Fruit fly (Drosophila melanogaster): ENCODE data around the gene CG31086.
A peak's percentile ranks its signal among the peaks of the same experiment; 100 is the strongest.

The CG31086 gene

dm6 chr3R:26137189-26137588 is 47.9 kb upstream of the CG31086 start (continued):
- peak; percentile 9 for TF ChIP-seq CG15269 (tag; optimal IDR thresholded peaks at IDR 0.05)
- no peak for TF ChIP-seq CG13123 (GFP tag; optimal IDR thresholded peaks at IDR 0.05)
- 0 out of 3 replicates have a peak, but pooled peaks have one; percentile 13 for TF ChIP-seq vnd (GFP tag; IDR thresholded peaks at IDR 0.05; ENCODE audit: partially characterized antibody)
- TF ChIP-seq nerfin-1 (tag; optimal IDR thresholded peaks at IDR 0.05): no peak
- TF ChIP-seq NFAT (GFP tag; IDR thresholded peaks at IDR 0.05): no peak
- peak in 1 of 2 experiments; percentile 6 for TF ChIP-seq Hr51 (GFP tag; optimal IDR thresholded peaks at IDR 0.05)
- TF ChIP-seq zfh1 (GFP tag; IDR thresholded peaks at IDR 0.05): no peak
- no peak for TF ChIP-seq en (GFP tag; optimal IDR thresholded peaks at IDR 0.05)
- no peak for TF ChIP-seq ap (GFP tag; IDR thresholded peaks at IDR 0.05)
- TF ChIP-seq Mrtf (GFP tag; IDR thresholded peaks at IDR 0.05): no peak
- no peak for TF ChIP-seq CG12942 (GFP tag; optimal IDR thresholded peaks at IDR 0.05)
- TF ChIP-seq CG18476 (GFP tag; optimal IDR thresholded peaks at IDR 0.05): no peak
- no peak for TF ChIP-seq tio (GFP tag; optimal IDR thresholded peaks at IDR 0.05)
- TF ChIP-seq CG13894 (tag; optimal IDR thresholded peaks at IDR 0.05): peak; percentile 42
- TF ChIP-seq ATbp (GFP tag; optimal IDR thresholded peaks at IDR 0.05): no peak
- TF ChIP-seq HHEX (GFP tag; optimal IDR thresholded peaks at IDR 0.05): no peak
- no peak for TF ChIP-seq vvl (GFP tag; IDR thresholded peaks at IDR 0.05)
- no peak for TF ChIP-seq CG12236 (GFP tag; optimal IDR thresholded peaks at IDR 0.05)
- peak; percentile 97 for TF ChIP-seq CG18011 (GFP tag; optimal IDR thresholded peaks at IDR 0.05)
- TF ChIP-seq bbx (GFP tag; IDR thresholded peaks at IDR 0.05; ENCODE audit: partially characterized antibody): no peak
- no peak for TF ChIP-seq CG8290 (GFP tag; optimal IDR thresholded peaks at IDR 0.05)
- peak in 1 of 2 experiments; percentile 1 for TF ChIP-seq CG8290 (tag; optimal IDR thresholded peaks at IDR 0.05)
- no peak for TF ChIP-seq Chrac-16 (GFP tag; optimal IDR thresholded peaks at IDR 0.05)
- no peak for TF ChIP-seq seq (GFP tag; IDR thresholded peaks at IDR 0.05)
- no peak for TF ChIP-seq HLH3B (GFP tag; IDR thresholded peaks at IDR 0.05)
- TF ChIP-seq Ets65A (GFP tag): peak; percentile 65
- no peak for TF ChIP-seq CG3407 (GFP tag; optimal IDR thresholded peaks at IDR 0.05)
- TF ChIP-seq CG9609 (GFP tag; optimal IDR thresholded peaks at IDR 0.05): no peak
- peak; percentile 26 for TF ChIP-seq sd (tag; optimal IDR thresholded peaks at IDR 0.05)
- no peak for TF ChIP-seq tgo (GFP tag; IDR thresholded peaks at IDR 0.05)
- no peak for TF ChIP-seq Hand (GFP tag; optimal IDR thresholded peaks at IDR 0.05)
- peak; percentile 36 for TF ChIP-seq Xbp1 (GFP tag; optimal IDR thresholded peaks at IDR 0.05)
- no peak for TF ChIP-seq CG12071 (GFP tag; optimal IDR thresholded peaks at IDR 0.05)
- TF ChIP-seq pros (GFP tag; optimal IDR thresholded peaks at IDR 0.05): no peak
- TF ChIP-seq HLHmδ (GFP tag; optimal IDR thresholded peaks at IDR 0.05): no peak
- TF ChIP-seq Dbx (GFP tag; IDR thresholded peaks at IDR 0.05): 0 out of 3 replicates have a peak, but pooled peaks have one; percentile 21
- no peak for TF ChIP-seq pan (optimal IDR thresholded peaks at IDR 0.05)
- no peak for TF ChIP-seq pan (GFP tag; optimal IDR thresholded peaks at IDR 0.05 in 1 of 2, IDR thresholded peaks at IDR 0.05 in 1 of 2)
- no peak for TF ChIP-seq Bteb2 (GFP tag; optimal IDR thresholded peaks at IDR 0.05)
- 0 out of 2 replicates have a peak, but pooled peaks have one; percentile 41 for TF ChIP-seq CG42726 (GFP tag; IDR thresholded peaks at IDR 0.05; ENCODE audit: partially characterized antibody)
- no peak for TF ChIP-seq bowl (GFP tag; IDR thresholded peaks at IDR 0.05)
- no peak for TF ChIP-seq ttk (GFP tag; IDR thresholded peaks at IDR 0.05)
- TF ChIP-seq NfI (GFP tag; optimal IDR thresholded peaks at IDR 0.05): peak; percentile 21
- TF ChIP-seq sob (GFP tag; IDR thresholded peaks at IDR 0.05): peak; percentile 29; the same call in 1 of the 2 replicates
- TF ChIP-seq CG16815 (GFP tag; optimal IDR thresholded peaks at IDR 0.05): no peak
- TF ChIP-seq CG9437 (GFP tag; optimal IDR thresholded peaks at IDR 0.05): peak; percentile 100
- TF ChIP-seq PHDP (tag; optimal IDR thresholded peaks at IDR 0.05): peak; percentile 20
- TF ChIP-seq Hey (tag; optimal IDR thresholded peaks at IDR 0.05): no peak
- TF ChIP-seq pum (GFP tag; optimal IDR thresholded peaks at IDR 0.05): no peak
- peak; percentile 91 for TF ChIP-seq E2f2 (GFP tag; IDR thresholded peaks at IDR 0.05)
- TF ChIP-seq sug (tag; optimal IDR thresholded peaks at IDR 0.05): peak; percentile 34
- no peak for TF ChIP-seq CG30020 (tag; optimal IDR thresholded peaks at IDR 0.05)
